Worm (Caenorhabditis elegans): ENCODE measurements around the gene math-10.

DNA sequence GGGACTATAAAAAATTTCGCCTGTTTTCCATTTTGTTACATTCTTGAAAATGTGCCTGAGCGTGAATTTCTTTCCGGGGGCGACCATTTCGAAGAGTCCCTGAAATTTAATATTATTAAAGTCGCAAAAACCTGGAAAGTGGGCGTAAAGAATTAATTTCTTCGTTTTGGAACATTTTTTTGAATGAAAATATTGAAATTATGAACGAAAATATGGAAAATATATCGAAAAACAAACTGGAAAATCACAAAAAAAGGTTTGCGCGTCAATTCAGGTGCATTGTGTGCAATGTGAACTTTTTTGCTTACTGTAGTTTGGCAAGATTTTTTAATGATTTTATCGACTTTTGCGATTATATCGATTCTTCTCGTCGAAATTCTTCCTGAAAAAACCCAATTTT is 49.7 kb downstream of the math-10 start, which contains the start of gene bath-7:
- TF ChIP-seq lsy-2 (tag; optimal IDR thresholded peaks at IDR 0.05) = no peak
- TF ChIP-seq nhr-237 (tag; optimal IDR thresholded peaks at IDR 0.05) = no peak
- TF ChIP-seq sptf-1 (tag; optimal IDR thresholded peaks at IDR 0.05) = no peak
- TF ChIP-seq Y116A8C.19 (tag; optimal IDR thresholded peaks at IDR 0.05; ENCODE audit: borderline replicate concordance) = no peak
- TF ChIP-seq nhr-90 (tag; optimal IDR thresholded peaks at IDR 0.05; ENCODE audit: poor library complexity) = no peak
- no peak for TF ChIP-seq ets-5 (GFP tag; IDR thresholded peaks at IDR 0.05)
- no peak for TF ChIP-seq ceh-8 (GFP tag; optimal IDR thresholded peaks at IDR 0.05)
- no peak for TF ChIP-seq nhr-12 (tag; optimal IDR thresholded peaks at IDR 0.05)
- TF ChIP-seq sox-4 (tag; optimal IDR thresholded peaks at IDR 0.05) = no peak
- no peak for TF ChIP-seq nhr-28 (tag; optimal IDR thresholded peaks at IDR 0.05)

Data from whole organism, L1 larva.